Fruit fly (Drosophila melanogaster) S2 (cell line): Measurements from ENCODE around the gene CG6565.

Source experiments
- CG8478 ChIP-seq: fragments of >200 bp; optimal IDR thresholded peaks from 2 replicates; lab custom pipeline; 2018
- CTCF ChIP-seq, 2 experiments: fragments of >200 bp; optimal IDR thresholded peaks; 2 replicates each; lab custom pipeline; 2018

CG6565 gene

dm6 chr2L:13376086-13376485, 2.3 kb downstream of the CG6565 start:
- TF ChIP-seq CG8478 (no peak), CTCF (optimal IDR thresholded peaks at IDR 0.05; lab: Kevin White, UChicago) (no peak)

dm6 chr2L:13378488-13378964, 4.7 kb downstream of the CG6565 start, which contains the start of the genes CG9302 and beta'COP:
Gene CG9302, minus strand, starts transcription at chr2L:13378538.
Gene beta'COP, plus strand, starts transcription at chr2L:13378902.
- TF ChIP-seq CG8478 = no peak
- TF ChIP-seq CTCF (optimal IDR thresholded peaks at IDR 0.05; lab: Kevin White, UChicago) = no peak

dm6 chr2L:13382351-13383029, 8.7 kb downstream of the CG6565 start, which contains the start of gene loqs:
Gene loqs, plus strand, starts transcription at chr2L:13382652.
- TF ChIP-seq CTCF (optimal IDR thresholded peaks at IDR 0.05; lab: Kevin White, UChicago) (no peak), CG8478 (no peak)

- TF ChIP-seq CG8478 = no peak
- TF ChIP-seq CTCF (optimal IDR thresholded peaks at IDR 0.05; lab: Kevin White, UChicago) = no peak
Observed at dm6 chr2L:13387255-13387654, 13.4 kb downstream of the CG6565 start, which contains the start of the genes Ing5 and CG7099. Gene Ing5, minus strand, starts transcription at chr2L:13387312. Gene CG7099, plus strand, starts transcription at chr2L:13387571.

dm6 chr2L:13394903-13395302, 21.1 kb downstream of the CG6565 start, which contains the start of gene RpL24:
Gene RpL24, minus strand, starts transcription at chr2L:13395131.
- TF ChIP-seq CTCF (optimal IDR thresholded peaks at IDR 0.05; lab: Kevin White, UChicago) (peak in 1 of 2 experiments; percentile 46), CG8478 (no peak)

dm6 chr2L:13396084-13396483, 22.3 kb downstream of the CG6565 start, which contains the start of gene CG16957:
Gene CG16957, minus strand, starts transcription at chr2L:13396184.
- no peak for TF ChIP-seq CTCF (optimal IDR thresholded peaks at IDR 0.05; lab: Kevin White, UChicago)
- no peak for TF ChIP-seq CG8478

dm6 chr2L:13397393-13397792, 23.6 kb downstream of the CG6565 start:
- TF ChIP-seq CG8478 (no peak), CTCF (optimal IDR thresholded peaks at IDR 0.05; lab: Kevin White, UChicago) (no peak)

dm6 chr2L:13398614-13399161, 24.9 kb downstream of the CG6565 start, which contains the start of the genes CG10859 and CG7110:
Gene CG10859, minus strand, starts transcription at chr2L:13398664.
Gene CG7110, plus strand, starts transcription at chr2L:13398991.
- TF ChIP-seq CTCF (optimal IDR thresholded peaks at IDR 0.05; lab: Kevin White, UChicago) (no peak), CG8478 (no peak)

dm6 chr2L:13399565-13399964, 25.7 kb downstream of the CG6565 start:
- TF ChIP-seq CTCF (optimal IDR thresholded peaks at IDR 0.05; lab: Kevin White, UChicago) = no peak
- TF ChIP-seq CG8478 = no peak

dm6 chr2L:13411566-13411965, 37.7 kb downstream of the CG6565 start, which contains the start of gene Vm34Ca:
Gene Vm34Ca, minus strand, starts transcription at chr2L:13411631.
- no peak for TF ChIP-seq CTCF (optimal IDR thresholded peaks at IDR 0.05; lab: Kevin White, UChicago)
- TF ChIP-seq CG8478 = no peak

- TF ChIP-seq CG8478 (no peak), CTCF (optimal IDR thresholded peaks at IDR 0.05; lab: Kevin White, UChicago) (no peak)
Observed at dm6 chr2L:13412219-13412618, 38.4 kb downstream of the CG6565 start, which contains the start of gene Flad2. Gene Flad2, plus strand, starts transcription at chr2L:13412519.

- no peak for TF ChIP-seq CG8478
Observed at dm6 chr2L:13414525-13415481, 41.0 kb downstream of the CG6565 start, which contains the start of the genes CG16956, CG42784 and CG43850. Gene CG16956, minus strand, starts transcription at chr2L:13414575. Gene CG42784, plus strand, starts transcription at chr2L:13415431. Gene CG43850, plus strand, starts transcription at chr2L:13415431.
